Worm (Caenorhabditis elegans) whole organism, late embryonic: ENCODE measurements around the gene sru-48.

Source experiments
- C38D4.7 ChIP-seq: fragments of 200-800 bp; sonication (Bioruptor generic); optimal IDR thresholded peaks from 2 replicates; lab custom pipeline; 2018; ENCODE audit warnings: mild to moderate bottlenecking, missing genetic modification characterization, moderate library complexity, missing compliant biosample characterization
- T23F11.4 ChIP-seq: fragments of 200-800 bp; sonication (Bioruptor generic); optimal IDR thresholded peaks from 2 replicates; lab custom pipeline; 2018; ENCODE audit warnings: mild to moderate bottlenecking, missing genetic modification characterization, missing compliant biosample characterization
- ahr-1 ChIP-seq: sonication (generic microtip); optimal IDR thresholded peaks from 2 replicates; lab custom pipeline; 2016; ENCODE audit warnings: missing genetic modification characterization, missing compliant biosample characterization
- ama-1 ChIP-seq: fragments of 150-350 bp; optimal IDR thresholded peaks from 2 replicates; lab custom pipeline; 2014
- ceh-19 ChIP-seq: fragments of 200-800 bp; sonication (Bioruptor generic); optimal IDR thresholded peaks from 2 replicates; lab custom pipeline; 2018; ENCODE audit warnings: mild to moderate bottlenecking, missing genetic modification characterization, missing compliant biosample characterization
- ceh-2 ChIP-seq: sonication (generic microtip); optimal IDR thresholded peaks from 2 replicates; lab custom pipeline; 2016; ENCODE audit warnings: missing genotype, missing genetic modification characterization, missing compliant biosample characterization
- ceh-22 ChIP-seq: sonication (generic microtip); optimal IDR thresholded peaks from 2 replicates; lab custom pipeline; 2017; ENCODE audit warnings: missing biosample characterization, missing genetic modification characterization
- ceh-30 ChIP-seq: fragments of 150-350 bp; optimal IDR thresholded peaks from 2 replicates; lab custom pipeline; 2014; ENCODE audit warnings: missing biosample characterization, missing genetic modification characterization
- ceh-31 ChIP-seq: sonication (generic microtip); optimal IDR thresholded peaks from 2 replicates; lab custom pipeline; 2016; ENCODE audit warnings: missing genetic modification characterization, missing compliant biosample characterization
- ceh-34 ChIP-seq: sonication (generic microtip); optimal IDR thresholded peaks from 2 replicates; lab custom pipeline; 2016; ENCODE audit warnings: mild to moderate bottlenecking, missing genetic modification characterization, missing compliant biosample characterization
- che-1 ChIP-seq: sonication (generic microtip); optimal IDR thresholded peaks from 2 replicates; lab custom pipeline; 2016; ENCODE audit warnings: mild to moderate bottlenecking, missing genetic modification characterization, missing compliant biosample characterization
- elt-2 ChIP-seq: sonication (generic microtip); optimal IDR thresholded peaks from 2 replicates; lab custom pipeline; 2016; ENCODE audit warnings: missing genetic modification reagents, missing genetic modification characterization, missing compliant biosample characterization
- ets-4 ChIP-seq: sonication (generic microtip); optimal IDR thresholded peaks from 2 replicates; lab custom pipeline; 2016; ENCODE audit warnings: missing genetic modification characterization, missing compliant biosample characterization
- eyg-1 ChIP-seq: sonication (generic microtip); optimal IDR thresholded peaks from 2 replicates; lab custom pipeline; 2016; ENCODE audit warnings: missing genotype, missing genetic modification characterization, missing compliant biosample characterization
- fax-1 ChIP-seq: sonication (generic microtip); optimal IDR thresholded peaks from 2 replicates; lab custom pipeline; 2016; ENCODE audit warnings: missing genotype, missing genetic modification characterization, missing compliant biosample characterization
- hlh-13 ChIP-seq: fragments of 200-800 bp; sonication (Bioruptor generic); optimal IDR thresholded peaks from 2 replicates; lab custom pipeline; 2018; ENCODE audit warnings: mild to moderate bottlenecking, missing genetic modification characterization, missing compliant biosample characterization
- hlh-8 ChIP-seq: sonication (generic microtip); optimal IDR thresholded peaks from 2 replicates; lab custom pipeline; 2016; ENCODE audit warnings: missing genotype, missing genetic modification characterization, missing compliant biosample characterization
- lim-6 ChIP-seq: sonication (generic microtip); optimal IDR thresholded peaks from 2 replicates; lab custom pipeline; 2016; ENCODE audit warnings: missing genetic modification characterization, missing compliant biosample characterization
- lin-11 ChIP-seq: fragments of 200-800 bp; sonication (Bioruptor generic); optimal IDR thresholded peaks from 2 replicates; lab custom pipeline; 2018; ENCODE audit warnings: mild to moderate bottlenecking, missing genetic modification characterization, missing compliant biosample characterization
- madf-2 ChIP-seq: sonication (generic microtip); optimal IDR thresholded peaks from 2 replicates; lab custom pipeline; 2017; ENCODE audit warnings: missing genetic modification characterization, missing compliant biosample characterization
- mec-3 ChIP-seq: sonication (generic microtip); optimal IDR thresholded peaks from 2 replicates; lab custom pipeline; 2016; ENCODE audit warnings: borderline replicate concordance, missing genetic modification characterization, missing compliant biosample characterization
- nfya-1 ChIP-seq: sonication (generic microtip); optimal IDR thresholded peaks from 2 replicates; lab custom pipeline; 2017; ENCODE audit warnings: missing genetic modification characterization, mild to moderate bottlenecking, missing compliant biosample characterization, antibody characterized with exemption, moderate library complexity
- nhr-11 ChIP-seq: fragments of 150-350 bp; optimal IDR thresholded peaks from 2 replicates; lab custom pipeline; 2014; ENCODE audit warnings: missing biosample characterization, missing genetic modification characterization
- nhr-232 ChIP-seq: sonication (generic microtip); optimal IDR thresholded peaks from 2 replicates; lab custom pipeline; 2016; ENCODE audit warnings: missing genetic modification characterization, missing compliant biosample characterization
- npax-4 ChIP-seq: sonication (generic microtip); optimal IDR thresholded peaks from 2 replicates; lab custom pipeline; 2016; ENCODE audit warnings: missing genetic modification characterization, missing compliant biosample characterization
- pat-9 ChIP-seq: fragments of 200-800 bp; sonication (Bioruptor generic); optimal IDR thresholded peaks from 2 replicates; lab custom pipeline; 2018; ENCODE audit warnings: mild to moderate bottlenecking, missing genetic modification characterization, moderate library complexity, missing compliant biosample characterization
- pax-1 ChIP-seq: fragments of 150-350 bp; optimal IDR thresholded peaks from 2 replicates; lab custom pipeline; 2014; ENCODE audit warnings: missing biosample characterization, missing genetic modification characterization
- pha-2 ChIP-seq: sonication (generic microtip); optimal IDR thresholded peaks from 2 replicates; lab custom pipeline; 2017; ENCODE audit warnings: mild to moderate bottlenecking, missing genetic modification characterization, missing compliant biosample characterization
- pha-4 ChIP-seq: fragments of 150-350 bp; optimal IDR thresholded peaks from 2 replicates; lab custom pipeline; 2018; ENCODE audit warnings: missing biosample characterization, missing genetic modification reagents, missing genetic modification characterization
- pqm-1 ChIP-seq: sonication (generic microtip); optimal IDR thresholded peaks from 2 replicates; lab custom pipeline; 2016; ENCODE audit warnings: missing genetic modification characterization, missing compliant biosample characterization
- pros-1 ChIP-seq: fragments of 150-350 bp; optimal IDR thresholded peaks from 2 replicates; lab custom pipeline; 2014; ENCODE audit warnings: missing biosample characterization, missing genetic modification reagents, missing genetic modification characterization
- rnt-1 ChIP-seq: sonication (generic microtip); optimal IDR thresholded peaks from 2 replicates; lab custom pipeline; 2016; ENCODE audit warnings: missing genetic modification characterization, missing compliant biosample characterization
- sox-2 ChIP-seq: fragments of 200-800 bp; sonication (Bioruptor generic); IDR thresholded peaks from 2 replicates; pipeline ENCODE4 v1.3.6; 2022; ENCODE audit warnings: missing genetic modification reagents, missing genetic modification characterization, missing compliant biosample characterization
- tbx-2 ChIP-seq: sonication (generic microtip); optimal IDR thresholded peaks from 2 replicates; lab custom pipeline; 2016; ENCODE audit warnings: missing genetic modification characterization, missing compliant biosample characterization
- ttx-3 ChIP-seq: sonication (generic microtip); optimal IDR thresholded peaks from 2 replicates; lab custom pipeline; 2016; ENCODE audit warnings: missing genetic modification reagents, missing genetic modification characterization, missing compliant biosample characterization
- unc-3 ChIP-seq, 2 experiments: fragments of 200-800 bp in 1 of 2; sonication (Bioruptor generic) in 1 of 2; sonication (generic microtip) in 1 of 2; conservative IDR thresholded peaks in 1 of 2; optimal IDR thresholded peaks in 1 of 2; 2 replicates each; pipeline versions ENCODE4 v1.3.6 to Lab custom; 2016 to 2022; ENCODE audit warnings: missing compliant biosample characterization in 2 of 2, missing genetic modification characterization in 2 of 2, missing genetic modification reagents in 1 of 2
- unc-42 ChIP-seq: sonication (generic microtip); optimal IDR thresholded peaks from 2 replicates; lab custom pipeline; 2016; ENCODE audit warnings: missing genotype, missing genetic modification characterization, missing compliant biosample characterization

sru-48 gene

ce11 chrX:5179874-5180273 is at the start of gene sru-48:
Gene sru-48, plus strand, starts transcription at chrX:5180174.
- TF ChIP-seq ttx-3 (no peak), ceh-34 (tag; lab: Kevin White, UChicago) (no peak), lin-11 (tag; lab: Kevin White, UChicago) (no peak), mec-3 (tag; lab: Kevin White, UChicago) (no peak), npax-4 (tag; lab: Kevin White, UChicago) (no peak), madf-2 (tag; lab: Kevin White, UChicago) (no peak), pha-4 (tag; lab: Kevin White, UChicago) (no peak), elt-2 (no peak)

- peak; percentile 80 for TF ChIP-seq unc-42 (tag; lab: Kevin White, UChicago)
- TF ChIP-seq ceh-31 (tag; lab: Kevin White, UChicago): no peak
- TF ChIP-seq hlh-13 (GFP tag; lab: Kevin White, UChicago): no peak
- TF ChIP-seq ceh-2 (tag; lab: Kevin White, UChicago): no peak
Measured at ce11 chrX:5131760-5132159, 48.2 kb upstream of the sru-48 start.

ce11 chrX:5133980-5134379 is 46.0 kb upstream of the sru-48 start, which contains the start of gene tbc-7:
Gene tbc-7, plus strand, starts transcription at chrX:5134280.
- TF ChIP-seq ceh-31 (tag; lab: Kevin White, UChicago) (no peak), ahr-1 (no peak), hlh-8 (tag; lab: Kevin White, UChicago) (no peak), lim-6 (no peak), che-1 (tag; lab: Kevin White, UChicago) (no peak), ceh-30 (tag; lab: Kevin White, UChicago) (no peak), pros-1 (tag; lab: Kevin White, UChicago) (no peak)
- TF ChIP-seq, all 69 proteins: peak for 0

ce11 chrX:5135548-5135947 is 44.4 kb upstream of the sru-48 start:
- TF ChIP-seq pax-1 (no peak), ceh-19 (no peak), sox-2 (GFP tag; lab: Robert Waterston, UW) (no peak), pha-2 (tag; lab: Kevin White, UChicago) (no peak), ets-4 (tag; lab: Kevin White, UChicago) (no peak)
- TF ChIP-seq, all 69 proteins: peak for 0

ce11 chrX:5137716-5138470 is 42.1 kb upstream of the sru-48 start:
- TF ChIP-seq eyg-1 (no peak), C38D4.7 (GFP tag; lab: Kevin White, UChicago) (no peak), ama-1 (lab: Kevin White, UChicago) (no peak), unc-42 (tag; lab: Kevin White, UChicago) (no peak), ceh-19 (no peak), fax-1 (tag; lab: Kevin White, UChicago) (no peak), pqm-1 (tag; lab: Kevin White, UChicago) (no peak), unc-3 (GFP tag; conservative IDR thresholded peaks at IDR 0.05; lab: Robert Waterston, UW) (no peak), unc-3 (tag; optimal IDR thresholded peaks at IDR 0.05; lab: Kevin White, UChicago) (no peak), elt-2 (no peak), nhr-232 (no peak), nhr-11 (no peak), pat-9 (no peak), ceh-22 (tag; lab: Kevin White, UChicago) (no peak), tbx-2 (no peak), rnt-1 (no peak), hlh-8 (tag; lab: Kevin White, UChicago) (no peak), nfya-1 (tag; lab: Kevin White, UChicago) (no peak), T23F11.4 (GFP tag; lab: Kevin White, UChicago) (no peak), ceh-2 (tag; lab: Kevin White, UChicago) (no peak)
